Worm (Caenorhabditis elegans) whole organism, young adult: Measurements from ENCODE around the gene fbxa-115.

Experiments
- mcd-1 ChIP-seq: fragments of 200-800 bp; sonication (Bioruptor generic); IDR thresholded peaks from 2 replicates; pipeline ENCODE4 v1.3.6; 2022; ENCODE audit warnings: missing genetic modification reagents, missing genetic modification characterization, missing compliant biosample characterization
- nhr-80 ChIP-seq: sonication (generic microtip); optimal IDR thresholded peaks from 2 replicates; lab custom pipeline; 2016; ENCODE audit warnings: missing genetic modification characterization, missing compliant biosample characterization

DNA sequence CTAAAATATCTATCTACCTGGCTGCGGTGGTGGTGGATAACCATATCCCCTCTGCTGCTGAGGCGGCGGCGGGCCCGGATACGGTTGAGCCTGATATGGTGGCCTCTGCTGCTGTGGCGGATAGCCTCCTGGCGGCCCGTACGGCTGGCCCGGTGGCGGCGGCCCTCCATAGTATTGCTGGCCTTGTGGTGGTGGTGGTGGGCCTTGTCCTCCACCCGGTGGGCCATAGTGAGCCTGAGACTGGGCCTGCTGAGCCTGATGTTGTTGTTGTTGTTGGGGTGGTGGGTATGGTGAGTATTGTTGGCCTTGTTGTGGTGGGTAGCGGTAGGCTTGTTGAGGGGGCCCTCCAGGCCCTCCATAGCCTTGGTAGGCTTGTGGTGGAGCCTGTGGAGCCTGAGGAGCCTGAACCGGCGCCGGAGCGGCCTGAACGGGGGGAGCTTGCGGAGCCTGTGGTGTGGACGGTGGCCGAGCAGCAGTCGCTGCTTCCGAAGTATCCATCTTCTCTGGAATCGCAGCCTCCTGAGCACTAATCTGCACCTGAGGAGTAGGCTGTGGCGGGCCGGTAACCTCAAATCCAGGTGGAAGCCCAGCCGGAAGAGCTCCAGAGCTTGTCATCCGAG is 49.4 kb upstream of the fbxa-115 start:
- TF ChIP-seq mcd-1 (GFP tag; lab: Robert Waterston, UW) (no peak; the same call in 1 of the 2 replicates), nhr-80 (tag; lab: Kevin White, UChicago) (no peak)
